Worm (Caenorhabditis elegans) whole organism, early embryonic: ENCODE data around the gene his-35.

Source experiments
- B0310.2 ChIP-seq: sonication (generic microtip); optimal IDR thresholded peaks from 2 replicates; lab custom pipeline; 2016; ENCODE audit warnings: mild to moderate bottlenecking, missing genetic modification characterization, missing compliant biosample characterization
- F13C5.2 ChIP-seq: sonication (generic microtip); optimal IDR thresholded peaks from 2 replicates; lab custom pipeline; 2017; ENCODE audit warnings: mild to moderate bottlenecking, missing genetic modification characterization, inconsistent platforms, missing compliant biosample characterization
- aly-1 ChIP-seq: sonication (generic microtip); optimal IDR thresholded peaks from 2 replicates; lab custom pipeline; 2016; ENCODE audit warnings: missing genetic modification characterization, missing compliant biosample characterization
- ama-1 ChIP-seq: fragments of 150-350 bp; optimal IDR thresholded peaks from 2 replicates; lab custom pipeline; 2014
- ceh-36 ChIP-seq: sonication (generic microtip); optimal IDR thresholded peaks from 2 replicates; lab custom pipeline; 2016; ENCODE audit warnings: missing genetic modification characterization, inconsistent platforms, missing compliant biosample characterization
- ets-7 ChIP-seq: sonication (generic microtip); optimal IDR thresholded peaks from 2 replicates; lab custom pipeline; 2016; ENCODE audit warnings: missing genotype, missing genetic modification characterization, missing compliant biosample characterization
- flt-1 ChIP-seq: fragments of 200-800 bp; sonication (Bioruptor generic); IDR thresholded peaks from 2 replicates; pipeline ENCODE4 v1.3.6; 2022; ENCODE audit warnings: missing genetic modification characterization, missing compliant biosample characterization
- hmbx-1 ChIP-seq: sonication (generic microtip); optimal IDR thresholded peaks from 2 replicates; lab custom pipeline; 2016; ENCODE audit warnings: mild to moderate bottlenecking, missing genetic modification characterization, missing compliant biosample characterization
- hnd-1 ChIP-seq: sonication (generic microtip); optimal IDR thresholded peaks from 2 replicates; lab custom pipeline; 2016; ENCODE audit warnings: missing genetic modification characterization, missing compliant biosample characterization
- pes-1 ChIP-seq: fragments of 200-800 bp; sonication (Bioruptor generic); IDR thresholded peaks from 2 replicates; pipeline ENCODE4 v1.3.6; 2022; ENCODE audit warnings: missing genetic modification reagents, missing genetic modification characterization, missing compliant biosample characterization
- sea-1 ChIP-seq: fragments of 200-800 bp; sonication (Bioruptor generic); conservative IDR thresholded peaks from 2 replicates; pipeline ENCODE4 v1.3.6; 2022; ENCODE audit warnings: missing genetic modification characterization, missing compliant biosample characterization
- tbx-37 ChIP-seq: fragments of 200-800 bp; sonication (Bioruptor generic); conservative IDR thresholded peaks from 2 replicates; pipeline ENCODE4 v1.3.6; 2022; ENCODE audit warnings: missing genetic modification reagents, missing genetic modification characterization, missing compliant biosample characterization
- tra-4 ChIP-seq: sonication (generic microtip); optimal IDR thresholded peaks from 2 replicates; lab custom pipeline; 2017; ENCODE audit warnings: missing genetic modification characterization, missing compliant biosample characterization

DNA sequence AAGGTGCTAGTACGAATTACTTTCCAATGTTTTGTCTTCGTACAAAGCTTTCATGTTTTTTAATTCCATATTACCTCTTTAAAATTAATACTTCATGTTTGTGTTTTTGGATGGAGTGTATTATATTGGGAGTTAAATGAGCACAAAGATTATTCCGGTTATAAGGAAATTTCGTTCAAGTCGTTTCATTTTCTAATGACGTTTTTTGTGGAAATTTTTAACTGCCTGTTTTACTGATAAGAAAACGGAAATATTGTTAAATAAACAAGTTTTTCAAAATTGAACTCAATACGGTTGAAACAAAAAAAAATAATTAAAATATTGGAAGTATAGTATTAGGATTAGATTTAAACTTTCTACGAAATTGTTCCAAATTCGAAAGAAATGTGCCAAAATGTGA lies 17.8 kb downstream of the his-35 start:
- TF ChIP-seq flt-1, result no peak
- TF ChIP-seq hnd-1 (tag; lab: Kevin White, UChicago), result no peak
- no peak for TF ChIP-seq sea-1 (GFP tag; lab: Robert Waterston, UW)
- no peak for TF ChIP-seq hmbx-1 (tag; lab: Kevin White, UChicago)
- TF ChIP-seq ets-7 (tag; lab: Kevin White, UChicago), result no peak
- TF ChIP-seq pes-1 (GFP tag; lab: Robert Waterston, UW), result no peak
- no peak for TF ChIP-seq F13C5.2 (tag; lab: Kevin White, UChicago)
- no peak for TF ChIP-seq tra-4 (tag; lab: Kevin White, UChicago)
- no peak for TF ChIP-seq ama-1
- TF ChIP-seq B0310.2 (tag; lab: Kevin White, UChicago), result no peak
- TF ChIP-seq ceh-36 (tag; lab: Kevin White, UChicago), result no peak
- no peak for TF ChIP-seq aly-1
- no peak for TF ChIP-seq tbx-37 (GFP tag; lab: Robert Waterston, UW)
